Worm (Caenorhabditis elegans): Measurements from ENCODE around the gene B0457.6.

The B0457.6 gene

DNA sequence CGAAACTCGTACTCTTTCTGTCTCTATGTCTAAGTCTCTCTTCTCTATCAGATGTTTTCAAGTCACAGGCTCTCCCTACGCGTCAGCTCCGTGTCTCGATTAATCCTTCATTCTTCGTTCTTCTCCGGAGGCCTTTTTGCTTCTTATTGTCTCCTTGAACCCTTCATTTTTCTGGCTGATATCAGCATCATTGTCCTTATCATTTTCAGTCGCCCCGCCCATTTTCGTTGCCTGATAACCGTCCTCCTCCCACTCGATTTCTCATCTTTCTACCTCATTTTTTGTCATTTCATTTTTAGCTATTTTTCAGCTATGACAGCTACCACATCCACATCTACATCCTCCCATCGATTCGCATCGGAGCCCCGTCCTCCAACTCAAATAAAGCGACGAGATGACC lies at the start of gene B0457.6:
Gene B0457.6 (plus strand): TSS at position 284 of the 400 bp plus-strand sequence.
- no peak for TF ChIP-seq unc-62 (GFP tag; optimal IDR thresholded peaks at IDR 0.05)

DNA sequence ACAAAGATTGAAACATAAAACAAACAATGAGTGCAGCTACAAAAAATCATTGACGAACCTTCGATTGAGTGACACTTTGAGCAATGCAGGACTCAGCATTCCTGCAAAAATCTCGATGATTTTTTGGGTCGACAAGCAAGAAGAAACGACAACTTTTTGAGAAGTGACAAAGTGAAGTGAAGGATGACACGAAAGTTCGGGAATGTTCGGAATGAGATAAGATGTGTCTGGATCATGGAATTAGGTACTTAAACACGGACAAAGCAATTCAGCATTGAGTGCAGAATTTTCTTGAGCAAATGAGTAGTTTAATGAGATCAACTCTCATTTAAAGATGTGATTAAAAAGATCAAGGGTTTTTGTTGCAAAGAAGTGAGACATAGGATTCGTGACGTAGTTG lies 48.4 kb upstream of the B0457.6 start, which contains the start of gene T07D4.2:
Gene T07D4.2 (minus strand): TSS at position 101 of the 400 bp plus-strand sequence.
- no peak for TF ChIP-seq unc-62 (GFP tag; optimal IDR thresholded peaks at IDR 0.05)

DNA sequence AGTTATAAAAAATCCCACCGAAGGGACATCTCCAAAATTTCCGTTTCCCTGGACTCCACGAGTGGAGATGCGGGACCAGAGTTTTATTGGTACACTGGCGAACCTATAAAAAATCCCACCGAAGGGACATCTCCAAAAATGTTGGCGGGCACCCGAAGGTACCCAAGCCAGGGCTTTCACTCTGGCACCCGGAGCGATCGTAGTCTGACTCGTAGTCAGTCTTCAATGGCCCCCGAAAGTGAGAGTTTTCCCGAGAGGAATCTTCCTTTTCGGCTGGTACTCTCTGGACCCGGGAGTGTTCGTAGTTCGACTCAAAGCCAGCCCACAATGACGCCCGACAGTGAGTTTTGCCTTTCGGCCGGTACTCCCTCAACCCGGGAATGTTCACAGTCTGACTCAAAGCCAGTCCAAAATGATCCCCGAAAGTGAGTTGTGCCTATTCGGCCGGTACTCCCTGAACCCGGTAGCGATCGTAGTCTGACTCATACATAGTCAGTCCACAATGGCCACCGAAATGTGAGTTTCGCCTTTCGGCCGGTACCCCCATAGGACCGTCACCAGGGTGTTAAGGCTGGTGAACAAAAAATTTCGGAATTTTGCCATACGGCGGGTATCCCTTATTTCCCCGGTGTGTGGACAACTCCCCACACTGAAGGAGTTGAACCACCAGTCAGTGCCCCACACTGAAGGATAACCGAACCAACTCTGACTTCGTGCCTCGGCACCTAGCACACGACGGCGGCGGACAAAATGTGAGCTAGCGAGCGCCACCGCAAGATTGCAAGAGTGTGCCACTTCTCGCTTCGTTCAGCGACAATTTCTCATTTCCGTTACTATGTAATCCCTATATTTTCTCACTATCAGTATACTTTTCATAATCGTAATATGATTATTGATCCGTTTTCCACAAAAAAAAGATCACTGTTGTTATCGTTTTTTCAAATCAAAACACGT lies 44.9 kb upstream of the B0457.6 start:
- TF ChIP-seq unc-62 (GFP tag; optimal IDR thresholded peaks at IDR 0.05), result no peak

DNA sequence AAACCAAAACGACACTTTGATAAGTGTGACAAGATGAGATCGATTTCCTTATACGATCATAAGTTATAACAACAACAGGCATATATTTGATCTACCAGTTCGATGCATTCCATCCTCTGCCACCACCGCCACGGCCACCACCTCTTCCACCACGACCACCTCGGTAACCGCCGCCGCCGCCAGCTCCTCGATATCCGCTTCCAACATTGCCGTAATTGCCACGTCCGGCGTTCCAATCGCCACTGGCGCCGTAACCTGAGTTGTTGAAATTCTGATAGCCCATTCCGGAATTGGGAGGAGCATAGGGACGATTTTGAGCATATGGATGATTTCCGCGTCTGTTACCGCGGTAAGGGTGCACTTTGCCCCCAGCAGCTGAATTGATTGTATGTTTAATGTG lies 43.7 kb upstream of the B0457.6 start:
- no peak for TF ChIP-seq unc-62 (GFP tag; optimal IDR thresholded peaks at IDR 0.05)

DNA sequence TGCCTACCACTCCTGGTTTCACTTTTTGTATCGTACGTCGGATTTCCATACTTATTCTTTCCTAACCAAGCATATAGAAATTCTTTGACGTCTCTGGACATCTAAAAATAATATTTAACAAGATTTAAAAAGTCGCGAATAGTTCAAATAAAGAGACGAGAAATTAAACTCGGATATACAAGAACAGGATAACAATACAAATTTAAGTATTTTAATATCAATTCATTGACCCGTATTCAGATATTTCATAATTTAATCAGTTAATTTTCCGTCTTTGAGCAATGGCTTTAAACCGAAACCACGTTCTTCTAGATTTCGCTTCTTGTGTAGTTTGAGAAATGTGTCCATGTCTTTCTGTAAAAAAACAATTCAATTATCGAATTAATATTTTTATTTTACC lies 38.7 kb upstream of the B0457.6 start, which contains the start of gene rha-1:
Gene rha-1 (minus strand): TSS at position 101 of the 400 bp plus-strand sequence.
- TF ChIP-seq unc-62 (GFP tag; optimal IDR thresholded peaks at IDR 0.05), result no peak

DNA sequence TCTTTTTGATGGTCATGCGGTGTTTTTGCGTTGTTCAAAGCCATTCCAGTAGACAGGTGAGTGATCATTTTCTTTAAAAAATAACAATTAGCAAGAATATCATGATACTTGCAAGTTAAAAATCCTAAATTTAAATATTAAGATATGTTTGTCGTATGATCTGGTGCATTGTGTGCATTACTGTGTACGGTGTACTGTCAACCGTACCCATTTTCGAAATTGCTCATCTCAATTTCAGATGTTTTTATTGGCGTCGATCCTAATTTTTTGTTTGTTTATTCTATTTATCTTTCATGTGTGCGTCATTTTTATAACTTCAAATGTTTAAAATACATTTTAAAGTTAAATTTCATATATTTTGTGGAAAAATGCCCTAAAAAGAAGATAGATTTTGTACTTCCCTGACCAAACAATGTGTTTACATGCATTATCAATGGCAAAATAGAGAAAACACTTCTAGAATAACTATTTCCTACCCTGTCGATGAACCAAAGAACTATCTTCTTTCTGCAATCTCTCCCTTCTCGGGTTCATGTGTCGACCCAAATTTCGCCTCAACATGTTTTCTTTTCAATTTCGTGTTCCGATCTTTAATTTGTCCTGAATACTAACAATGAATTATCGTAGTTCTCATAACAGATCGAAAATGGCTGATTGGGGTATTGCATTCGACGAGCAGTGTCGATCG lies 37.8 kb upstream of the B0457.6 start, which contains the start of the genes T07D4.5 and ddx-19:
Gene T07D4.5 (minus strand): TSS at position 71 of the 688 bp plus-strand sequence.
Gene ddx-19 (plus strand): TSS at position 638 of the 688 bp plus-strand sequence.
- TF ChIP-seq unc-62 (GFP tag; optimal IDR thresholded peaks at IDR 0.05), result no peak

DNA sequence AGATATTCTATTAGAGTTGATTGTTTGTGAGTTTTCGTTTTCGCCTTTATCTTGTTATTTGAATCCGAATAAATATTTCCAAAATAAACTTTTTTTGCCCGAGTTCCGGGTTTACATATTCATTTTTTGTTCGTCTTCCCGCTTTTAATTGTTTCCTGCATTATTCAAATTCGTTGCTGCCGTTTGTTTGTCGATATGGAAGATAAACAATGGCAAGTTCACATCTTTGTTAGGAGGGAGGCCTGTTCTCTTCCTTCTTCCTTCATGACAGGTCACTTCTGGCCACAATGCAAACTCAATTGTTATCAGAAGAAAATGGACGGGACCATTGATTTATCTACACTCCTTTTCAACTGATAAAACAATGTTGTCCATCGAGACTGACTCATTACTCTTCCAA lies 32.6 kb upstream of the B0457.6 start:
- TF ChIP-seq unc-62 (GFP tag; optimal IDR thresholded peaks at IDR 0.05), result no peak

DNA sequence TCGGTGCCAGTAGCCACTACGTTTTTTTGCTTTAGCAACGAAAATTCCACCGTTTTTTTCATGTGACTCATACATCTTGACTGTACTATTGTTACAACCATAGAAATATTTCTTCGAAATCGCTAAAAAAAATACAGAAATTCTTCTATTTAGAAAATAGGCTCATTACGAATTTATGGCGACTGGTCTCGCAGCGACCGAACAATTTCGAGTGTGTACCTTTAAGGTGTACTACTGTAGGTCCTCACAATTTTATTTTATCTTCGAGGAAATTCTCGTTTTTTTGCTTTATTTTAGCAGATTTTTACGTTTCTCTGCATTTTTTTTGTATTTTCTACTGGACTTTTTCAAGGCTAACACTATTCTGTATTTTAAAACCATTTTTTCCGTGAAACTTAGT lies 32.2 kb upstream of the B0457.6 start:
- no peak for TF ChIP-seq unc-62 (GFP tag; optimal IDR thresholded peaks at IDR 0.05)

DNA sequence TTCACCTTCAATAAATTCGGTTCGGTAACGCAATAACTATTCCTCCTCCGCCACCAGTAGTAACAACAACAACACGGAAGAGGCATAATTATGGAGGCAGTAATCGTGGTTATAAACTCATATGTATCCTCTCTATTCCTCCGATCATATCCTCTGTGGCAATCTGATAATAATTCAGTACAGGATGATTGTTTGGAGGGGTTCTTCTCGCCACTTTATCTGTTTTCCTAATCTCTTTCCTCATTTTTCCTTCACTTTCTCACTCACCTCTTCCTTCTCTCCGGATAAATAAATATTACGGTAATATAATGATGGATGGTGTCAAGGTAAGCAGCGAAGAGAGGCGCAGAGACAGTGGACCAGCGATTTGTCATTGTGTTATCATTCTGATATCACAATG lies 31.7 kb upstream of the B0457.6 start:
- no peak for TF ChIP-seq unc-62 (GFP tag; optimal IDR thresholded peaks at IDR 0.05)

DNA sequence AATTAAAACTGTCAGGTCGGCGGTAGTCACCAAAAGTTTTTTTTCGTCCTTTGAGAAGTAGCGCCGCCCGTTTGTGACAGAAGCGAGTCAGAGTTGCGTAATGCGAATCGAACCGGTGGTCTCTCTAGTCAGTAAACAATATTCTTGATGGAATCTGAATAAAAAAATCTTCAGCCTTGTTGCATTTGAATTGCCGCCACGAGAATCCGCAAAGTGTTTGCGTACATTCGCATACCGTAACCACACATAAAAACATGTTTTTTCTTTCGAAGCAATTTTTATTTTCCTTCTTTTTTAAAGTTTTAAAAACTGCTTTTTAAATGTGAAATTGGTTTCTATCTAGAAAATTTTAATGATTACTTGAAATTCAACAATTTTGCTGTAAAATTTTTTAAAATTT lies 31.2 kb upstream of the B0457.6 start:
- no peak for TF ChIP-seq unc-62 (GFP tag; optimal IDR thresholded peaks at IDR 0.05)

DNA sequence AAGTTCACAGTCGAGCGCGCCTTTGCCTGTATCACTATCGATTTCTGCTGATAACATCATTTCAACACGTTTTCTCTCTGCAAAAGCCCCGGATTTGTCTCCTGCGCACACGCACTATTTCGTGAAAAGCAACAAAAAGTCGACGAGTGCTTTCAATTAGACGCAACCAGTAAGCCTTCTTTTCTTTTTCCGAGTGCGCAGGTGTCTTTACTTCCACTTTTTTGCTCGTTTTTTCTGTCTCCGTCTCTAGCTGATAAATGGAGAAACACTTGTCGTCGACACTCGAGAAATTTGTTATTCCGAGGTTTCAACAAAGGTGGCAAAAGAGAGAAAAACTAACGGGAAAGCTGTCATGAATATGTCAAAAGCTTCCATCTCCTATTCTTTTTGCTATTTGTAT lies 30.6 kb upstream of the B0457.6 start:
- TF ChIP-seq unc-62 (GFP tag; optimal IDR thresholded peaks at IDR 0.05), result no peak

DNA sequence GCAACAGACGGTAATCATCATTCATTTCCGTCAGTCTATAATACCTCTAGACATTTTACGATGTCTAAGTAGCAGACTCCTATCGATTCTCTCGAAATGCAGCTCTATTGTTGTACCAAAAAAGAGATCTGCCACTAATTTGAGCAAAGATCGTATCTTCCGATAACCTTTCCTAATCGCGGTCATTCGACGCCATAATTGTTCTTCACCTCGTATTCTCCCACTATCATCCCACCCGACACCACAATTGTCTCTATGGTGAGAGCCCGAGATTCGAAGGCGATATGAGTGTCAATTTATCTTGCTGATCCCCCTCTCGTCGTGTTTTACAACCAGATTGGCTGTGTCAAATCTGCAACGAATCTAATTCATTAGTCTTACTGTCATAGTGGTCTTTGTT lies 26.8 kb upstream of the B0457.6 start:
- no peak for TF ChIP-seq unc-62 (GFP tag; optimal IDR thresholded peaks at IDR 0.05)

DNA sequence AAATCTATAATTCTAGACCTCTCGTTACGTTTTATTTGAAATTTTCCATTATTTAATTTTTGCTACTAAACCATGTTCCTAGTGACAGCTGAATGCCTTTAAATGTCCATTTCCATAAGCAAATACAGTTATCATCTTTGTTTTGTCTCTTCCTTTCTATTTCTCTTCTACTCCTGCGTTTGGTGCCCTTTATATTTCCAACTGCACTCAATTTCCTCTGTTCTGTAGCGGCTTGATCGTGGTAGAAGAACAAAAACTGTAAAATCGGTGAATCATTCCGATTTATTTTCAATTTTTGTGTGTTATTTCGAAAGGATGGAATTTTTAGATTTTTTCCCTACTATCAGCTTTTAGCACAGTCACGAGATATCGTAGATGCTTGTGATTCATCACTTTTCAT lies 26.3 kb upstream of the B0457.6 start:
- TF ChIP-seq unc-62 (GFP tag; optimal IDR thresholded peaks at IDR 0.05), result no peak

DNA sequence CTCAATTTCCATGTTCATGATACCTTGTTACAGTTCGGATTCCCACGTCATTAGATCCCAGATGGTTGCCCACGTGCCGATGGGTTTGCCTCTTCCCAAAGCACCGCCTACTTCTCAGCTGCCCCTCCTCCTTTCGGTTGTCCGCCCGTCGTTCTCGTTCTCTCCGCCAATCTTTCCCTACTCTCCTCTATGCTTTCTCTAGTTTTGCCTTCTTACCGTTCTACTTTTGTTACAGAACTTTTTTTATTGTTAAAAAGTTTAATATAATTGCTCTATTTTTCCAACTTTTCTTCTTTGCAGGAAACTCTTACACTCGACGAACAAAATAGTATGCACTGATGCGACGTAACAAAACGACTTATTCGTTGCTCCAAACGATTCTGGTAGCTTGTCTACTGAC lies 25.7 kb upstream of the B0457.6 start, which contains the start of gene lat-1:
Gene lat-1 (plus strand): TSS at position 301 of the 400 bp plus-strand sequence.
- TF ChIP-seq unc-62 (GFP tag; optimal IDR thresholded peaks at IDR 0.05), result no peak

DNA sequence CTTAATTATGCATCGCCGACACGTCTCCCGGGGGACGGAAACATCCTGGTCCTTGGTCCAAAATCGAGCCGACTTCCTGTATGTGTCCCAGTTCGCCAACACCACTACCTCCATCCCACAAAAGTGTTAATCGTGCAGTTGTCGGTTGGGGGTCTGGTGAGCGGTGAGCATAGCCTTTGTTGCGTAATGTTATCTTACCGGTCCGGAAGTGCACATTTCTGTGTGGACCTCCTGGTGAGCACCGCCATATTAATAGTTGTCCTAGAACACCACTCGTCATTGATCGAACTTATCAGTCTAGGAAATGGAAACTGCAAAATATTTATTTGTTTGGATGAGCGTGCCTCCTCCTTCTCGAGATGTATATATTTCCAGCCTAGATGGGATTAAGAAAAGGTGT lies 25.0 kb upstream of the B0457.6 start:
- TF ChIP-seq unc-62 (GFP tag; optimal IDR thresholded peaks at IDR 0.05), result no peak

DNA sequence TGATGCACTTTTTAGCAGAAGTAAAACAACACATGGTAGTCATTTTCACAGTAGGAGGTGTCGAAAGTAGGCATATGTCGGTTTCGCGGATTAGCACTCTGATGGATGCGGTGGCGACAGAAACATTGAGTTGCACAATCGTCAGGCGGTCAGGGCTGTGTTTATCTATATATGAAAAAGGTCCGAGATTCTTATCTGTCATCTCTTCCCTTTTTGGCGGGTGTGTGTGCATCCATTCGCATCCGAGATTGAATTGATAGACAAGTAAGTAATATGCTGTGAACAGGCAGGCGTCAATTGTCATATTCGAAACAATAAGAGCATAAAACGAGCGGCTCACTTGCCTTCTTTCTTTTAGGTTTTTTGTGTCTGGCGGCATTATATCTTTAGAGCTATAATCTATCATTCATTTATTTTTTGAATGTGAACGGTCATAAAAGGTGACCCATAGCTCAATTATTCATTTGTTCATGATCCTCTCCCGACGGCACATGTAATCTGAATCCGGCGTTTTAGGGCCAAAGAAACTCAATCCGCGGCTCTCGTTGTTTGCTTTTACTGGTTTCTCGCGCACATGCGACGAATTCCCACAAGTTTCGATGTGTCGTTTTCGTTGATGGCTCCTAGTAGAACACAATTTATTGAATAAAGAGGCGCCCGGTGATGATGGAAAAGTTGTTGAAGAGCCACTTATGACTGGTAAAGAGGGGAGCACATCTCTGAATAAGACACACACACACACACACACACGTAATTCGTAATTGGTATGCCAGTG lies 23.5 kb upstream of the B0457.6 start:
- no peak for TF ChIP-seq unc-62 (GFP tag; optimal IDR thresholded peaks at IDR 0.05)

All from whole organism, dauer.